Worm (Caenorhabditis elegans): ENCODE measurements around the gene hrg-6.

ce11 chrIV:11048871-11049270, 16.5 kb downstream of the hrg-6 start, which contains the start of gene F36H1.11:
- TF ChIP-seq ztf-1 (GFP tag; conservative IDR thresholded peaks at IDR 0.05) (no peak), unc-62 (GFP tag; optimal IDR thresholded peaks at IDR 0.05) (no peak)

Measured in whole organism, L2 larva.